Fruit fly (Drosophila melanogaster): ENCODE results near the gene Timp.

The Timp gene

dm6 chr3R:10170356-10170876, 42.4 kb downstream of the Timp start, which contains the start of gene Best1 (continued):
- TF ChIP-seq CTCF (GFP tag; optimal IDR thresholded peaks at IDR 0.05) (peak; percentile 56), ci (GFP tag; IDR thresholded peaks at IDR 0.05) (peak; percentile 95), CG4617 (GFP tag; optimal IDR thresholded peaks at IDR 0.05; ENCODE audit: borderline replicate concordance) (peak; percentile 37), CG5245 (GFP tag; optimal IDR thresholded peaks at IDR 0.05) (peak; percentile 72), CG14860 (GFP tag; IDR thresholded peaks at IDR 0.05; ENCODE audit: partially characterized antibody) (peak; percentile 63; the same call in 2 of the 3 replicates), h (optimal IDR thresholded peaks at IDR 0.05) (no peak), HmgD (GFP tag; optimal IDR thresholded peaks at IDR 0.05) (peak; percentile 51), da (GFP tag; optimal IDR thresholded peaks at IDR 0.05) (no peak), CG3163 (GFP tag; optimal IDR thresholded peaks at IDR 0.05) (peak; percentile 21), sna (GFP tag; IDR thresholded peaks at IDR 0.05; ENCODE audit: partially characterized antibody) (no peak), cg (GFP tag; optimal IDR thresholded peaks at IDR 0.05) (peak; percentile 86), Bdp1 (GFP tag; optimal IDR thresholded peaks at IDR 0.05) (no peak), CG31441 (GFP tag; IDR thresholded peaks at IDR 0.05) (peak; percentile 94), CG1647 (GFP tag; optimal IDR thresholded peaks at IDR 0.05) (peak; percentile 24), HLH3B (GFP tag; IDR thresholded peaks at IDR 0.05) (peak; percentile 91), nom (GFP tag; optimal IDR thresholded peaks at IDR 0.05) (peak; percentile 86), repo (GFP tag; optimal IDR thresholded peaks at IDR 0.05) (peak; percentile 56), CG33213 (GFP tag; optimal IDR thresholded peaks at IDR 0.05) (peak; percentile 50), ssp (GFP tag; IDR thresholded peaks at IDR 0.05) (peak; percentile 77), CG15696 (tag; optimal IDR thresholded peaks at IDR 0.05) (peak; percentile 90), CG12744 (GFP tag; optimal IDR thresholded peaks at IDR 0.05) (peak; percentile 65), Deaf1 (tag; optimal IDR thresholded peaks at IDR 0.05) (peak; percentile 74), gt (GFP tag; IDR thresholded peaks at IDR 0.05) (peak; percentile 63; the same call in 1 of the 2 replicates), zf30C (GFP tag; optimal IDR thresholded peaks at IDR 0.05) (peak; percentile 6), CG11247 (GFP tag; IDR thresholded peaks at IDR 0.05) (peak; percentile 94), Opbp (GFP tag; IDR thresholded peaks at IDR 0.05; ENCODE audit: partially characterized antibody) (peak; percentile 87), inv (GFP tag; IDR thresholded peaks at IDR 0.05; ENCODE audit: partially characterized antibody) (peak; percentile 72), Dfd (GFP tag; optimal IDR thresholded peaks at IDR 0.05) (no peak), Sin3A (optimal IDR thresholded peaks at IDR 0.05) (no peak), Bgb (GFP tag; IDR thresholded peaks at IDR 0.05; ENCODE audit: partially characterized antibody) (peak; percentile 89), CG33557 (GFP tag; optimal IDR thresholded peaks at IDR 0.05) (peak; percentile 84), esg (GFP tag; conservative IDR thresholded peaks at IDR 0.05) (peak; percentile 89), TFAM (GFP tag; optimal IDR thresholded peaks at IDR 0.05) (peak; percentile 23), CG9609 (GFP tag; optimal IDR thresholded peaks at IDR 0.05) (peak; percentile 77), CG8388 (GFP tag; optimal IDR thresholded peaks at IDR 0.05) (peak; percentile 87), CG15011 (GFP tag; optimal IDR thresholded peaks at IDR 0.05) (peak; percentile 85), CG32772 (GFP tag; IDR thresholded peaks at IDR 0.05) (peak; percentile 88), peb (GFP tag; IDR thresholded peaks at IDR 0.05) (peak; percentile 76), crp (GFP tag; optimal IDR thresholded peaks at IDR 0.05) (peak in 1 of 2 experiments; percentile 43), Mes4 (GFP tag; optimal IDR thresholded peaks at IDR 0.05) (peak; percentile 43), CG3281 (GFP tag; optimal IDR thresholded peaks at IDR 0.05) (peak; percentile 92), CG17359 (tag; optimal IDR thresholded peaks at IDR 0.05) (peak; percentile 94), lola (GFP tag; optimal IDR thresholded peaks at IDR 0.05) (peak in 1 of 3 experiments; percentile 86), Ada2b (GFP tag; IDR thresholded peaks at IDR 0.05) (peak; percentile 96), CG18599 (GFP tag; optimal IDR thresholded peaks at IDR 0.05) (peak; percentile 94), CG7839 (tag; optimal IDR thresholded peaks at IDR 0.05) (peak; percentile 94), Adf1 (GFP tag; IDR thresholded peaks at IDR 0.05) (peak; percentile 75), emc (GFP tag; optimal IDR thresholded peaks at IDR 0.05) (peak; percentile 62), salm (tag; optimal IDR thresholded peaks at IDR 0.05) (peak; percentile 80), Six4 (GFP tag; optimal IDR thresholded peaks at IDR 0.05) (peak; percentile 68), Ets65A (GFP tag) (peak; percentile 86)
